Worm (Caenorhabditis elegans) whole organism, L2 larva: ENCODE measurements around the gene dap-3.
A peak's percentile ranks its signal among the peaks of the same experiment; 100 is the strongest.

Experiments
- ama-1 ChIP-seq: fragments of 150-350 bp; optimal IDR thresholded peaks from 2 replicates; lab custom pipeline; 2018; ENCODE audit warnings: inconsistent platforms
- dmd-4 ChIP-seq: sonication (generic microtip); optimal IDR thresholded peaks from 2 replicates; lab custom pipeline; 2017; ENCODE audit warnings: missing biosample characterization, missing genetic modification characterization
- elt-1 ChIP-seq: fragments of 150-350 bp; optimal IDR thresholded peaks from 2 replicates; lab custom pipeline; 2014; ENCODE audit warnings: missing biosample characterization, missing genetic modification characterization
- lsy-2 ChIP-seq, 2 experiments: fragments of 150-350 bp in 1 of 2; sonication (generic microtip) in 1 of 2; optimal IDR thresholded peaks; 2 replicates each; lab custom pipeline; 2014 to 2017; ENCODE audit warnings: missing biosample characterization in 2 of 2, missing genetic modification characterization in 2 of 2
- nhr-10 ChIP-seq: sonication (generic microtip); optimal IDR thresholded peaks from 2 replicates; lab custom pipeline; 2017; ENCODE audit warnings: missing biosample characterization, missing genetic modification characterization
- nhr-12 ChIP-seq: fragments of 150-350 bp; optimal IDR thresholded peaks from 2 replicates; lab custom pipeline; 2014; ENCODE audit warnings: missing biosample characterization, missing genetic modification characterization
- nhr-25 ChIP-seq: fragments of 150-350 bp; sonication (generic microtip); optimal IDR thresholded peaks from 3 replicates; lab custom pipeline; 2014; ENCODE audit warnings: missing biosample characterization, missing genetic modification characterization
- nhr-6 ChIP-seq: fragments of 150-350 bp; optimal IDR thresholded peaks from 2 replicates; lab custom pipeline; 2014; ENCODE audit warnings: missing biosample characterization, missing genetic modification characterization
- nhr-77 ChIP-seq: fragments of 150-350 bp; optimal IDR thresholded peaks from 2 replicates; lab custom pipeline; 2014; ENCODE audit warnings: missing biosample characterization, missing genetic modification characterization
- skn-1 ChIP-seq: sonication (generic microtip); optimal IDR thresholded peaks from 2 replicates; lab custom pipeline; 2017; ENCODE audit warnings: missing biosample characterization, missing genetic modification characterization
- snpc-4 ChIP-seq: fragments of 150-350 bp; optimal IDR thresholded peaks from 2 replicates; lab custom pipeline; 2014; ENCODE audit warnings: missing biosample characterization, missing genetic modification characterization
- unc-62 ChIP-seq: fragments of 150-350 bp; optimal IDR thresholded peaks from 2 replicates; lab custom pipeline; 2014; ENCODE audit warnings: missing biosample characterization, missing genetic modification reagents, missing genetic modification characterization

ce11 chrII:10551985-10552736 is 28.8 kb upstream of the dap-3 start:
- TF ChIP-seq lsy-2 (tag; optimal IDR thresholded peaks at IDR 0.05; lab: Kevin White, UChicago): peak; percentile 75 to 94
- TF ChIP-seq elt-1 (tag; lab: Kevin White, UChicago): no peak
- peak; percentile 19 for TF ChIP-seq nhr-77 (tag; lab: Kevin White, UChicago)
- TF ChIP-seq snpc-4: peak; percentile 61
- peak; percentile 10 for TF ChIP-seq nhr-10 (tag; lab: Kevin White, UChicago)
- peak; percentile 92 for TF ChIP-seq ama-1 (lab: Kevin White, UChicago)
- peak; percentile 53 for TF ChIP-seq skn-1
- TF ChIP-seq nhr-25 (tag; lab: Kevin White, UChicago): peak; percentile 98
- TF ChIP-seq dmd-4 (tag; lab: Kevin White, UChicago): no peak
- TF ChIP-seq unc-62 (GFP tag; lab: Kevin White, UChicago): peak; percentile 61
- TF ChIP-seq nhr-12 (tag; lab: Kevin White, UChicago): peak; percentile 41
- TF ChIP-seq nhr-6 (tag; lab: Kevin White, UChicago): peak; percentile 96
